Fruit fly (Drosophila melanogaster) whole organism, prepupa: ENCODE results near the gene Rrp45.
A peak's percentile ranks its signal among the peaks of the same experiment; 100 is the strongest.

Source experiments
- CG11294 ChIP-seq: fragments of 200-800 bp; sonication (Bioruptor generic); IDR thresholded peaks from 2 replicates; pipeline ENCODE4 v1.3.6; 2022; ENCODE audit warnings: missing biosample characterization, missing genetic modification characterization
- CG3032 ChIP-seq: fragments of 200-800 bp; optimal IDR thresholded peaks from 2 replicates; lab custom pipeline; 2019; ENCODE audit warnings: missing biosample characterization, mild to moderate bottlenecking, missing genetic modification characterization, moderate library complexity
- CG31627 ChIP-seq: fragments of 200-800 bp; sonication (Bioruptor generic); optimal IDR thresholded peaks from 3 replicates; lab custom pipeline; 2016; ENCODE audit warnings: missing biosample characterization, missing genetic modification characterization
- CG32006 ChIP-seq: fragments of 200-800 bp; sonication (Bioruptor generic); optimal IDR thresholded peaks from 3 replicates; lab custom pipeline; 2017; ENCODE audit warnings: missing biosample characterization, mild to moderate bottlenecking, missing genetic modification characterization
- CG3919 ChIP-seq: fragments of 200-800 bp; sonication (Bioruptor generic); optimal IDR thresholded peaks from 3 replicates; lab custom pipeline; 2016; ENCODE audit warnings: missing biosample characterization, missing genetic modification characterization
- CG6163 ChIP-seq: fragments of 200-800 bp; sonication (Bioruptor generic); IDR thresholded peaks from 3 replicates; pipeline ENCODE4 v1.3.6; 2022; ENCODE audit warnings: missing biosample characterization, missing genetic modification characterization
- CG6276 ChIP-seq: fragments of 200-800 bp; sonication (Bioruptor generic); optimal IDR thresholded peaks from 2 replicates; lab custom pipeline; 2017; ENCODE audit warnings: missing biosample characterization, mild to moderate bottlenecking, missing genetic modification characterization
- CG6792 ChIP-seq: fragments of 200-800 bp; sonication (Bioruptor generic); optimal IDR thresholded peaks from 3 replicates; lab custom pipeline; 2016; ENCODE audit warnings: missing biosample characterization, missing genetic modification characterization
- CG6808 ChIP-seq: fragments of 200-800 bp; sonication (Bioruptor generic); optimal IDR thresholded peaks from 3 replicates; lab custom pipeline; 2017; ENCODE audit warnings: missing biosample characterization, missing genetic modification characterization, mild to moderate bottlenecking, moderate library complexity, missing genetic modification reagents
- CG8119 ChIP-seq: fragments of 200-800 bp; sonication (Bioruptor generic); IDR thresholded peaks from 3 replicates; pipeline ENCODE4 v1.3.6; 2022; ENCODE audit warnings: missing biosample characterization, missing genetic modification characterization
- CG8632 ChIP-seq: fragments of 200-800 bp; sonication (Bioruptor generic); optimal IDR thresholded peaks from 3 replicates; lab custom pipeline; 2016; ENCODE audit warnings: missing biosample characterization, missing genetic modification characterization
- Eip75B ChIP-seq: fragments of 200-800 bp; sonication (Bioruptor generic); optimal IDR thresholded peaks from 3 replicates; lab custom pipeline; 2016; ENCODE audit warnings: missing biosample characterization, missing genetic modification characterization
- Eip78C ChIP-seq: fragments of 200-800 bp; sonication (Bioruptor generic); peaks from one replicate; lab custom pipeline; 2016; ENCODE audit warnings: missing biosample characterization, missing genetic modification characterization
- Eip93F ChIP-seq: fragments of 200-800 bp; sonication (Bioruptor generic); optimal IDR thresholded peaks from 2 replicates; lab custom pipeline; 2016; ENCODE audit warnings: missing biosample characterization, mild to moderate bottlenecking, missing genetic modification characterization
- Ets21C ChIP-seq: fragments of 200-800 bp; sonication (Bioruptor generic); optimal IDR thresholded peaks from 3 replicates; lab custom pipeline; 2016; ENCODE audit warnings: missing biosample characterization, missing genetic modification characterization
- Ets96B ChIP-seq: fragments of 200-800 bp; optimal IDR thresholded peaks from 2 replicates; lab custom pipeline; 2019; ENCODE audit warnings: missing biosample characterization, mild to moderate bottlenecking, missing genetic modification characterization, moderate library complexity
- Gug ChIP-seq: fragments of 200-800 bp; sonication (Bioruptor generic); IDR thresholded peaks from 2 replicates; pipeline ENCODE4 v1.3.6; 2022; ENCODE audit warnings: missing biosample characterization, missing genetic modification characterization
- Hr38 ChIP-seq: sonication (Bioruptor generic); optimal IDR thresholded peaks from 2 replicates; lab custom pipeline; 2016; ENCODE audit warnings: missing biosample characterization, missing genetic modification characterization
- Hr4 ChIP-seq: fragments of 200-800 bp; sonication (Bioruptor generic); optimal IDR thresholded peaks from 3 replicates; lab custom pipeline; 2016; ENCODE audit warnings: missing biosample characterization, missing genetic modification characterization
- Sox14 ChIP-seq: fragments of 200-800 bp; sonication (Bioruptor generic); optimal IDR thresholded peaks from 3 replicates; lab custom pipeline; 2016; ENCODE audit warnings: missing biosample characterization, missing genetic modification characterization
- achi ChIP-seq: fragments of 200-800 bp; sonication (Bioruptor generic); optimal IDR thresholded peaks from 3 replicates; lab custom pipeline; 2016; ENCODE audit warnings: missing biosample characterization, missing genetic modification characterization
- dac ChIP-seq: fragments of 200-800 bp; sonication (Bioruptor generic); optimal IDR thresholded peaks from 2 replicates; lab custom pipeline; 2017; ENCODE audit warnings: missing biosample characterization, mild to moderate bottlenecking, missing genetic modification characterization
- eg ChIP-seq: fragments of 200-800 bp; sonication (Bioruptor generic); IDR thresholded peaks from 3 replicates; pipeline ENCODE4 v1.3.6; 2022; ENCODE audit warnings: missing biosample characterization, missing genetic modification characterization
- esn ChIP-seq: fragments of 200-800 bp; sonication (Bioruptor generic); optimal IDR thresholded peaks from 2 replicates; lab custom pipeline; 2016; ENCODE audit warnings: missing biosample characterization, mild to moderate bottlenecking, missing genetic modification characterization, moderate library complexity
- fd59A ChIP-seq: fragments of 200-800 bp; sonication (Bioruptor generic); optimal IDR thresholded peaks from 2 replicates; lab custom pipeline; 2017; ENCODE audit warnings: missing biosample characterization, mild to moderate bottlenecking, missing genetic modification characterization, missing genetic modification reagents
- fkh ChIP-seq: fragments of 200-800 bp; sonication (Bioruptor generic); optimal IDR thresholded peaks from 3 replicates; lab custom pipeline; 2017; ENCODE audit warnings: missing biosample characterization, mild to moderate bottlenecking, missing genetic modification characterization, moderate library complexity
- lz ChIP-seq: fragments of 200-800 bp; sonication (Bioruptor generic); optimal IDR thresholded peaks from 3 replicates; lab custom pipeline; 2016; ENCODE audit warnings: missing biosample characterization, missing genetic modification characterization
- net ChIP-seq: fragments of 200-800 bp; sonication (Bioruptor generic); optimal IDR thresholded peaks from 3 replicates; lab custom pipeline; 2016; ENCODE audit warnings: missing biosample characterization, missing genetic modification characterization
- pdm3 ChIP-seq: fragments of 200-800 bp; sonication (Bioruptor generic); optimal IDR thresholded peaks from 3 replicates; lab custom pipeline; 2016; ENCODE audit warnings: missing biosample characterization, missing genetic modification characterization
- spab ChIP-seq: fragments of 200-800 bp; sonication (Bioruptor generic); optimal IDR thresholded peaks from 2 replicates; lab custom pipeline; 2017; ENCODE audit warnings: missing biosample characterization, mild to moderate bottlenecking, missing genetic modification characterization, missing genetic modification reagents
- svp ChIP-seq: fragments of 200-800 bp; sonication (Bioruptor generic); peaks from one replicate; lab custom pipeline; 2016; ENCODE audit warnings: missing biosample characterization, missing genetic modification characterization
- vri ChIP-seq: fragments of 200-800 bp; sonication (Bioruptor generic); optimal IDR thresholded peaks from 3 replicates; lab custom pipeline; 2016; ENCODE audit warnings: missing biosample characterization, mild to moderate bottlenecking, missing genetic modification characterization

The Rrp45 gene

DNA sequence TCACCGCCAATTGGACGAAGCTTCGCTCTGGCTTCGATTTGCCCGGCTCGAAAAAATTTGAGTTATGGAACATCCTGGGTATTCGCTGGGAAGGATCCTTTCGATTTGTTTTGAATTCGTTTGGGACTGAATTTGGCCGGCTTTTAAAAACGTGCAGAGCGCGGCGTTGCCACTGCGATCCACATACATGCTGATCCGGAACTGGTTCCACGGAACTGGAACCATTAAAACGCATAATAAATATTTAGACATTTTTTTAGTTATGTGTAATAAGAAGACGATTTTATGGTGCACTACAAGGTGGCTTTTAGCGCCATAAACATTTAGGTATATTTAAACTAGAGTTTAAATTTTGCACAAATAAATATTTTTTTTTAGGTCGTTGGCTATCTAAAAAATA, at the start of gene Rrp45:
Rrp45 (minus strand) TSS at position 209 of the 400 bp plus-strand sequence.
- TF ChIP-seq Ets21C (GFP tag; lab: Kevin White, UChicago), result no peak
- TF ChIP-seq Sox14 (GFP tag; lab: Kevin White, UChicago), result peak; percentile 18
- no peak for TF ChIP-seq Eip75B (GFP tag; lab: Kevin White, UChicago)
- TF ChIP-seq CG6808 (GFP tag; lab: Kevin White, UChicago), result no peak
- no peak for TF ChIP-seq Hr38
- TF ChIP-seq Eip78C, result peak; percentile 52

DNA sequence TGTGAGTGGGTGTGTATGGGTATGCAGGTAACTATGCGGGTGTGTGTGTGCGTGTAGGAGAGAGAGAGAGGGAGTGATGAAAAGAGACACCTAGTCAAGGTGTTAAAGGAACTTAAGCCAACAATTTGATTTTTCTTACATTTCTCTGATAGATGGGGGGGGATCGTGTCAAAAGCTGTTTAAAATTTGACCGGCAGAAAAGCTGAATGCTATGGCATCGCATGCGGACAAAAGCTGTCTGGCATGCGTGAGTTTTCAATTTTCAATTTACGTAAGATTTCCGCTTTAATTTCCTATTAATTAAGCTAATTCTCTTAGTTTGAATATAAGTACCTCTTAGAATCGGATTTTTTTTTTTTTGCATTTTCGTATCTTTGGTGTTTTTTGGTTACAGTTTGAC, 48.8 kb upstream of the Rrp45 start:
- no peak for TF ChIP-seq Gug
- no peak for TF ChIP-seq Ets96B
- no peak for TF ChIP-seq achi
- TF ChIP-seq Eip93F, result no peak
- TF ChIP-seq svp (GFP tag; lab: Kevin White, UChicago), result no peak
- no peak for TF ChIP-seq CG3919
- TF ChIP-seq dac, result no peak
- no peak for TF ChIP-seq CG32006
- TF ChIP-seq Eip75B (GFP tag; lab: Kevin White, UChicago), result no peak
- TF ChIP-seq CG6808 (GFP tag; lab: Kevin White, UChicago), result no peak
- no peak for TF ChIP-seq CG11294 (GFP tag; lab: Robert Waterston, UW)
- TF ChIP-seq CG3032 (tag; lab: Kevin White, UChicago), result no peak
- no peak for TF ChIP-seq pdm3
- no peak for TF ChIP-seq CG8632 (GFP tag; lab: Kevin White, UChicago)
- no peak for TF ChIP-seq CG31627
- no peak for TF ChIP-seq fd59A
- TF ChIP-seq CG6792 (GFP tag; lab: Kevin White, UChicago), result no peak
- no peak for TF ChIP-seq Eip78C
- no peak for TF ChIP-seq lz (GFP tag; lab: Kevin White, UChicago)
- TF ChIP-seq Hr4 (GFP tag; lab: Kevin White, UChicago), result no peak

DNA sequence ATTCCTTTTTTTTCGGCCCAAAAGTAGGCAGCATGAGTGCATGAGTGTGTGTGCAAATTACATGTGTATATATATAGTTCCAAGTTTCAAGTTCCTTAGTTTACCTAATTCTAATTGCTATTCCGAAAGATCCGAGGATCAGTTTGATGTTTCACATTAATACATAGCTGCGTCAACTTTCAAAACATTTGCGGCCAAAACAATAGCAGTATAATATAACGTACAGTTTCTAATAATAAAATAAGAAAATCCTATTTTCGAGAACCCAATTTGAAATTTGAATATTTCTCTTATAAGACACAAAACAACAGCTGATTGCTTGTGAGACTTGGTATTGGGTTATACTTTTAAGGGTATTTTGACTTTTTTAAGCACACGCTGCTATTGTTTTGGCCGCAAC, 48.0 kb upstream of the Rrp45 start:
- TF ChIP-seq CG8119 (GFP tag; lab: Robert Waterston, UW) (0 out of 3 replicates have a peak, but pooled peaks have one; percentile 17), CG6276 (GFP tag; lab: Kevin White, UChicago) (peak; percentile 7), eg (GFP tag; lab: Robert Waterston, UW) (peak; percentile 45; the same call in 1 of the 3 replicates), CG6163 (GFP tag; lab: Robert Waterston, UW) (0 out of 3 replicates have a peak, but pooled peaks have one; percentile 13), Eip78C (peak; percentile 11), esn (GFP tag; lab: Kevin White, UChicago) (no peak)
- TF ChIP-seq, all 60 proteins: peak for 5

DNA sequence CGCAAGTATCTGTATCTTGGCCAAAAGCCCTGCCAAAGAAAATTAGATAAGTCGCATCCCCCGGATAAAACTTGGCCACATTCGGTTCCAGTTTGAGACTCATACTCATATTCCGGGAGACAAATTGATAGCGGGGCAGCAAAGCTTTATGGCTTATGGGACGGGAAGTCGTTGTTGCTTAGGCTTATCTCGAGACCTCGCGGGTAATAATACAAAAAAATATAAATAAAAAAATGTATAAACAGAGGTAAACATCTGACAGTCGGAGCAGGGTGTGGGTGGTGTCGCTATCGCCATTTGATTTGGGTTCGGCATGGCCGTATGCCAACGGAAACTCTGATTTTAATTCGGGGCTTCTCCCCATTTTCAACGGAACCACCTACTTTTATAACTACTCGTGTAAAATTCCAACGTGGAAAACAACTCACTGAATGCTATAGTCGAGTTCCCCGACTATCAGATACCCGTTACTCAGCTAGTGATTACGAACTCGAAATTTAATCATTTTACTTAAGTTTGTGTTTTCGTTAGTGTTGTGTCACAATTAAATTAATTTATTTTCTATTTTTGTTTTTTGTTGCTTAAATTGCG, 46.6 kb upstream of the Rrp45 start:
- TF ChIP-seq Eip93F (peak; percentile 11), fkh (GFP tag; lab: Kevin White, UChicago) (peak; percentile 31), vri (GFP tag; lab: Kevin White, UChicago) (no peak), net (GFP tag; lab: Kevin White, UChicago) (no peak)

DNA sequence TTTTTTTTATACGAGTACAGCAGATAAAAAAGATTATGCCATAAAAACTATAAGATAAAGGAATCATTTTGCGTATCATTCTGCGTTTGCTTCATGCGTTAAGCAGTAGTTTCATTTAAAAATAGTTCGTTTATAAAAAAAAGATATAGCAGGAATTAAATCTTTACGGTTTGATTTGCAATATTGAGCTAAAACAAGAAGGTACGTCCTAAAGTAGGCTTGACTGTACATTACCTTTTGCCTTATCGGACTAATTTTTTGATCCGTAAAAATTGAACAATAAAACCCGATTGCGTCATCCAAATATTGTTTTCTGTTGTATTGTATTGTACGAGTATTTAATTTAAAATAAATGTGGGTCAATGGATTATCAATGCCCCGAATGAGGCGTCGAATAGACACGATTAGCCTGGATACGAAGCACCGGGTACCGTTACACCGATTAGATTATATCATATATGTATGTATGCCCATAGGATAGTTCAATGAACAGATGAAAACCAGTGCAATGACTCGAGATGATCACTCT, 45.8 kb upstream of the Rrp45 start:
- TF ChIP-seq vri (GFP tag; lab: Kevin White, UChicago) (peak; percentile 48), svp (GFP tag; lab: Kevin White, UChicago) (peak; percentile 69), Eip78C (peak; percentile 28), spab (GFP tag; lab: Kevin White, UChicago) (no peak), achi (no peak), Gug (no peak)
